Fruit fly (Drosophila melanogaster) whole organism, embryonic: ENCODE results near the gene Tbcd.
A peak's percentile ranks its signal among the peaks of the same experiment; 100 is the strongest.

ENCODE experiments used
- BtbVII ChIP-seq: fragments of 200-800 bp; sonication (Bioruptor generic); optimal IDR thresholded peaks from 3 replicates; lab custom pipeline; 2017; ENCODE audit warnings: missing biosample characterization, mild to moderate bottlenecking, missing genetic modification characterization
- CG1024 ChIP-seq: fragments of 200-800 bp; sonication (Bioruptor generic); IDR thresholded peaks from 2 replicates; pipeline ENCODE4 v1.3.6; 2022; ENCODE audit warnings: missing biosample characterization, missing genetic modification characterization
- CG11504 ChIP-seq: fragments of 200-800 bp; sonication (Bioruptor generic); optimal IDR thresholded peaks from 3 replicates; lab custom pipeline; 2019; ENCODE audit warnings: missing biosample characterization, mild to moderate bottlenecking, missing genetic modification characterization, moderate library complexity
- CG11696 ChIP-seq: fragments of 200-800 bp; sonication (Bioruptor generic); IDR thresholded peaks from 2 replicates; pipeline ENCODE4 v1.3.6; 2022; ENCODE audit warnings: missing biosample characterization, missing genetic modification characterization
- CG16863 ChIP-seq: fragments of 200-800 bp; sonication (Bioruptor generic); optimal IDR thresholded peaks from 3 replicates; lab custom pipeline; 2016; ENCODE audit warnings: missing biosample characterization, missing genetic modification characterization
- CG17612 ChIP-seq: fragments of 200-800 bp; sonication (Bioruptor generic); IDR thresholded peaks from 2 replicates; pipeline ENCODE4 v1.3.6; 2022; ENCODE audit warnings: missing biosample characterization, missing genetic modification characterization
- CG1792 ChIP-seq: fragments of 200-800 bp; sonication (Bioruptor generic); optimal IDR thresholded peaks from 2 replicates; lab custom pipeline; 2016; ENCODE audit warnings: missing biosample characterization, missing genetic modification characterization
- CG18011 ChIP-seq: fragments of 200-800 bp; sonication (Bioruptor generic); optimal IDR thresholded peaks from 2 replicates; lab custom pipeline; 2017; ENCODE audit warnings: missing biosample characterization, missing genetic modification characterization, mild to moderate bottlenecking, moderate library complexity, missing genotype
- CG18619 ChIP-seq: fragments of 200-800 bp; sonication (Bioruptor generic); optimal IDR thresholded peaks from 3 replicates; lab custom pipeline; 2017; ENCODE audit warnings: missing biosample characterization, mild to moderate bottlenecking, missing genetic modification characterization
- CG2202 ChIP-seq: fragments of 200-800 bp; sonication (Bioruptor generic); optimal IDR thresholded peaks from 2 replicates; lab custom pipeline; 2018; ENCODE audit warnings: missing biosample characterization, mild to moderate bottlenecking, missing genetic modification characterization
- CG2712 ChIP-seq: fragments of 200-800 bp; optimal IDR thresholded peaks from 3 replicates; lab custom pipeline; 2019; ENCODE audit warnings: missing biosample characterization, mild to moderate bottlenecking, missing genetic modification characterization, moderate library complexity
- CG31441 ChIP-seq: fragments of 200-800 bp; sonication (Bioruptor generic); IDR thresholded peaks from 2 replicates; pipeline ENCODE4 v1.3.6; 2022; ENCODE audit warnings: missing biosample characterization, missing genetic modification characterization
- CG7271 ChIP-seq: fragments of 200-800 bp; sonication (Bioruptor generic); optimal IDR thresholded peaks from 2 replicates; lab custom pipeline; 2018; ENCODE audit warnings: missing biosample characterization, mild to moderate bottlenecking, missing genetic modification characterization, moderate library complexity
- CG7745 ChIP-seq: fragments of 200-800 bp; sonication (Bioruptor generic); optimal IDR thresholded peaks from 2 replicates; lab custom pipeline; 2018; ENCODE audit warnings: missing biosample characterization, mild to moderate bottlenecking, missing genetic modification characterization, moderate library complexity
- CG8359 ChIP-seq: fragments of 200-800 bp; sonication (Bioruptor generic); optimal IDR thresholded peaks from 2 replicates; lab custom pipeline; 2017; ENCODE audit warnings: missing biosample characterization, mild to moderate bottlenecking, missing genetic modification characterization, borderline replicate concordance
- Dip3 ChIP-seq: fragments of 200-800 bp; sonication (Bioruptor generic); optimal IDR thresholded peaks from 3 replicates; lab custom pipeline; 2016; ENCODE audit warnings: missing biosample characterization, missing genetic modification characterization
- Fer1 ChIP-seq: fragments of 200-800 bp; sonication (Bioruptor generic); optimal IDR thresholded peaks from 2 replicates; lab custom pipeline; 2017; ENCODE audit warnings: missing biosample characterization, mild to moderate bottlenecking, missing genetic modification characterization
- Fer2 ChIP-seq: fragments of 200-800 bp; sonication (Bioruptor generic); optimal IDR thresholded peaks from 2 replicates; lab custom pipeline; 2018; ENCODE audit warnings: missing biosample characterization, mild to moderate bottlenecking, missing genetic modification characterization, moderate library complexity
- HLH4C ChIP-seq: fragments of 200-800 bp; sonication (Bioruptor generic); IDR thresholded peaks from 3 replicates; pipeline ENCODE4 v1.3.6; 2022; ENCODE audit warnings: missing biosample characterization, missing genetic modification characterization; ENCODE audit not compliant: partially characterized antibody
- Hmr ChIP-seq: fragments of 200-800 bp; sonication (Bioruptor generic); optimal IDR thresholded peaks from 3 replicates; lab custom pipeline; 2017; ENCODE audit warnings: mild to moderate bottlenecking, missing biosample characterization, missing genetic modification reagents, missing genetic modification characterization
- Hr3 ChIP-seq: fragments of 200-800 bp; sonication (Bioruptor generic); optimal IDR thresholded peaks from 3 replicates; lab custom pipeline; 2016; ENCODE audit warnings: missing biosample characterization, missing genetic modification characterization
- Hr51 ChIP-seq, 2 experiments: fragments of 200-800 bp; sonication (Bioruptor generic); optimal IDR thresholded peaks; 2 replicates in 1 of 2; 3 replicates in 1 of 2; lab custom pipeline; 2016 to 2018; ENCODE audit warnings: missing biosample characterization in 2 of 2, missing genetic modification characterization in 2 of 2, mild to moderate bottlenecking in 1 of 2, moderate library complexity in 1 of 2
- MESR4 ChIP-seq: fragments of 200-800 bp; sonication (Bioruptor generic); optimal IDR thresholded peaks from 2 replicates; lab custom pipeline; 2018; ENCODE audit warnings: missing biosample characterization, mild to moderate bottlenecking, missing genetic modification characterization, moderate library complexity
- MTF-1 ChIP-seq: fragments of 200-800 bp; sonication (Bioruptor generic); optimal IDR thresholded peaks from 2 replicates; lab custom pipeline; 2018; ENCODE audit warnings: missing biosample characterization, mild to moderate bottlenecking, missing genetic modification characterization, borderline replicate concordance
- Mad ChIP-seq: fragments of 200-800 bp; sonication (Bioruptor generic); optimal IDR thresholded peaks from 2 replicates; lab custom pipeline; 2016; ENCODE audit warnings: missing biosample characterization, missing genetic modification characterization
- Med ChIP-seq: fragments of 200-800 bp; sonication (Bioruptor generic); peaks from one replicate; lab custom pipeline; 2016; ENCODE audit warnings: missing biosample characterization, missing genetic modification characterization, mild to moderate bottlenecking, inconsistent platforms, moderate library complexity
- Nf-YC ChIP-seq: fragments of 200-800 bp; optimal IDR thresholded peaks from 3 replicates; lab custom pipeline; 2019; ENCODE audit warnings: missing biosample characterization, mild to moderate bottlenecking, missing genetic modification characterization, moderate library complexity
- Side ChIP-seq: fragments of 200-800 bp; sonication (Bioruptor generic); optimal IDR thresholded peaks from 2 replicates; lab custom pipeline; 2016; ENCODE audit warnings: missing biosample characterization, missing genetic modification characterization
- Spps ChIP-seq: fragments of 200-800 bp; sonication (Bioruptor generic); optimal IDR thresholded peaks from 2 replicates; lab custom pipeline; 2018; ENCODE audit warnings: missing biosample characterization, mild to moderate bottlenecking, missing genetic modification characterization
- ap ChIP-seq: fragments of 200-800 bp; sonication (Bioruptor generic); IDR thresholded peaks from 2 replicates; pipeline ENCODE4 v1.3.6; 2022; ENCODE audit warnings: missing biosample characterization, missing genetic modification characterization
- ara ChIP-seq: fragments of 200-800 bp; sonication (Bioruptor generic); IDR thresholded peaks from 2 replicates; pipeline ENCODE4 v1.3.6; 2022; ENCODE audit warnings: missing biosample characterization, missing genetic modification characterization
- bigmax ChIP-seq: fragments of 200-800 bp; sonication (Bioruptor generic); optimal IDR thresholded peaks from 2 replicates; lab custom pipeline; 2018; ENCODE audit warnings: missing biosample characterization, mild to moderate bottlenecking, missing genetic modification characterization
- gce ChIP-seq: fragments of 200-800 bp; sonication (Bioruptor generic); IDR thresholded peaks from 3 replicates; pipeline ENCODE4 v1.3.6; 2022; ENCODE audit warnings: missing biosample characterization, missing genetic modification characterization
- gfzf ChIP-seq: fragments of 200-800 bp; sonication (Bioruptor generic); optimal IDR thresholded peaks from 2 replicates; lab custom pipeline; 2016; ENCODE audit warnings: missing biosample characterization, mild to moderate bottlenecking, missing genetic modification characterization, moderate library complexity
- ham ChIP-seq: fragments of 200-800 bp; sonication (Bioruptor generic); IDR thresholded peaks from 2 replicates; pipeline ENCODE4 v1.3.6; 2022; ENCODE audit warnings: missing biosample characterization, missing genetic modification characterization
- nau ChIP-seq: fragments of 200-800 bp; sonication (Bioruptor generic); optimal IDR thresholded peaks from 3 replicates; lab custom pipeline; 2017; ENCODE audit warnings: missing biosample characterization, mild to moderate bottlenecking, missing genetic modification characterization, missing genetic modification reagents
- nom ChIP-seq: fragments of 200-800 bp; sonication (Bioruptor generic); optimal IDR thresholded peaks from 2 replicates; lab custom pipeline; 2017; ENCODE audit warnings: missing biosample characterization, missing genetic modification characterization, mild to moderate bottlenecking, moderate library complexity, missing genetic modification reagents
- onecut ChIP-seq: fragments of 200-800 bp; sonication (Bioruptor generic); IDR thresholded peaks from 2 replicates; pipeline ENCODE4 v1.3.6; 2022; ENCODE audit warnings: missing biosample characterization, missing genetic modification characterization
- pb ChIP-seq: fragments of 200-800 bp; sonication (Bioruptor generic); optimal IDR thresholded peaks from 3 replicates; lab custom pipeline; 2016; ENCODE audit warnings: missing biosample characterization, missing genetic modification characterization
- run ChIP-seq: fragments of 200-800 bp; sonication (Bioruptor generic); optimal IDR thresholded peaks from 3 replicates; lab custom pipeline; 2018; ENCODE audit warnings: missing biosample characterization, mild to moderate bottlenecking, missing genetic modification characterization
- so ChIP-seq: fragments of 200-800 bp; sonication (Bioruptor generic); IDR thresholded peaks from 3 replicates; pipeline ENCODE4 v1.3.6; 2022; ENCODE audit warnings: missing biosample characterization, missing genetic modification characterization
- tap ChIP-seq: fragments of 200-800 bp; optimal IDR thresholded peaks from 3 replicates; lab custom pipeline; 2019; ENCODE audit warnings: missing biosample characterization, mild to moderate bottlenecking, missing genetic modification characterization, moderate library complexity
- tll ChIP-seq, 2 experiments: fragments of 200-800 bp in 1 of 2; fragments of >200 bp in 1 of 2; sonication (Bioruptor generic) in 1 of 2; optimal IDR thresholded peaks; 2 replicates each; lab custom pipeline; 2017 to 2019; ENCODE audit warnings: missing biosample characterization in 2 of 2, missing genetic modification characterization in 2 of 2, mild to moderate bottlenecking in 1 of 2, moderate library complexity in 1 of 2
- tna ChIP-seq: fragments of 200-800 bp; sonication (Bioruptor generic); IDR thresholded peaks from 2 replicates; pipeline ENCODE4 v1.3.6; 2022; ENCODE audit warnings: missing biosample characterization, missing genetic modification characterization; ENCODE audit not compliant: partially characterized antibody
- usp ChIP-seq: fragments of >200 bp; optimal IDR thresholded peaks from 2 replicates; lab custom pipeline; 2017; ENCODE audit warnings: missing biosample characterization, missing genetic modification characterization
- wdn ChIP-seq: fragments of 200-800 bp; sonication (Bioruptor generic); IDR thresholded peaks from 2 replicates; pipeline ENCODE4 v1.3.6; 2022; ENCODE audit warnings: missing biosample characterization, missing genetic modification characterization

The Tbcd gene

DNA sequence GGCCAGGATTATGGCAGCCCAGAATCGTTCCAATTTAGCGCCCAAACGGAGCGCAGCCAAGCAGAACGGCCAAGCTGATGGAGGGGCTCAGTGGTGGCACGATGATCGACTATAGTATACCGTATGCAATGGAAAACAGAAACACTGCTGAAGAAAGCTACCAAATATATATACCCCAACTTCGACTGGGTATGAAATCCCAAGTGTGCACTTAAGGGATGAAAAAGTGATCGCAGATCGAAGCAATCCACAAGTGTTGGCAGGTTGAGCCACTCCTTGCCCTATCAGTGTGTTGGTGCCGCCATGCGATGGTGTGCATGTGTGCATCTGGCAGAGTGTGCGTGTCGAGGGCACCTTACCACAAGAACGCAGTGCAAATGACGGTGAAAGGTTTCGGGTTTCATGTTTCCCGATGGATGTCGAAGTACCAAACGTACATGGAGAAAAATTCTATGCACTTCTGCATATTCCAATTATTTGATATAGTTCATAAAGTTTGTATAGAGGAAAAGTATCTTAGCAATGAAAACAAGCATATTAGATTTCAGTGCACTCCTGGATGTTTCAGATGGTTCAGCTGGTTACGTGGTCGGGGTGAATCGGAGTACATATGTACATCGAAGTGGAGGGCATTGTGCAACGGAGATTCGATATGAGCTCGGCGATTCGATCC lies 34.8 kb downstream of the Tbcd start (continued):
- TF ChIP-seq MESR4 (GFP tag; lab: Kevin White, UChicago), result no peak
- TF ChIP-seq ap (GFP tag; lab: Robert Waterston, UW), result no peak
- TF ChIP-seq nau (GFP tag; lab: Kevin White, UChicago), result no peak
- TF ChIP-seq ara (GFP tag; lab: Robert Waterston, UW), result peak; percentile 20; the same call in 1 of the 2 replicates
- TF ChIP-seq Dip3 (GFP tag; lab: Kevin White, UChicago), result no peak
- TF ChIP-seq onecut (GFP tag; lab: Robert Waterston, UW), result no peak
- TF ChIP-seq tll (GFP tag; optimal IDR thresholded peaks at IDR 0.05; lab: Kevin White, UChicago), result peak in 1 of 2 experiments; percentile 23
- TF ChIP-seq, all 482 proteins: peak for 41

dm6 chr2L:2182735-2183340 lies 35.5 kb downstream of the Tbcd start:
- TF ChIP-seq Hr51 (GFP tag; optimal IDR thresholded peaks at IDR 0.05; lab: Kevin White, UChicago) (peak in 1 of 2 experiments; percentile 56), ham (GFP tag; lab: Robert Waterston, UW) (no peak), CG2712 (tag; lab: Kevin White, UChicago) (peak; percentile 89), CG18619 (GFP tag; lab: Kevin White, UChicago) (peak; percentile 25), gfzf (GFP tag; lab: Kevin White, UChicago) (no peak), Hr3 (peak; percentile 50), bigmax (GFP tag; lab: Kevin White, UChicago) (no peak), Hmr (GFP tag; lab: Kevin White, UChicago) (no peak), CG1792 (no peak), CG31441 (GFP tag; lab: Robert Waterston, UW) (peak; percentile 81), CG7271 (tag; lab: Kevin White, UChicago) (no peak), Fer2 (tag; lab: Kevin White, UChicago) (no peak), CG17612 (GFP tag; lab: Robert Waterston, UW) (no peak), run (tag; lab: Kevin White, UChicago) (no peak), pb (peak; percentile 34), nom (peak; percentile 55), usp (GFP tag; lab: Kevin White, UChicago) (no peak), ara (GFP tag; lab: Robert Waterston, UW) (peak; percentile 91), Mad (GFP tag; lab: Kevin White, UChicago) (peak; percentile 22), BtbVII (GFP tag; lab: Kevin White, UChicago) (no peak), CG16863 (GFP tag; lab: Kevin White, UChicago) (peak; percentile 59), tna (GFP tag; lab: Robert Waterston, UW) (no peak), Side (GFP tag; lab: Kevin White, UChicago) (peak; percentile 73), CG1024 (GFP tag; lab: Robert Waterston, UW) (peak; percentile 58), Nf-YC (no peak), so (GFP tag; lab: Robert Waterston, UW) (0 out of 3 replicates have a peak, but pooled peaks have one; percentile 38), CG7745 (tag; lab: Kevin White, UChicago) (peak; percentile 59), CG18011 (GFP tag; lab: Kevin White, UChicago) (no peak), tap (no peak), MTF-1 (peak; percentile 50), CG8359 (peak; percentile 74), Med (GFP tag; lab: Kevin White, UChicago) (peak; percentile 85), CG11696 (GFP tag; lab: Robert Waterston, UW) (peak; percentile 99), Spps (peak; percentile 77), wdn (GFP tag; lab: Robert Waterston, UW) (no peak), HLH4C (GFP tag; lab: Robert Waterston, UW) (no peak), gce (GFP tag; lab: Robert Waterston, UW) (no peak), CG2202 (tag; lab: Kevin White, UChicago) (peak; percentile 79), CG11504 (tag; lab: Kevin White, UChicago) (peak; percentile 30), Fer1 (no peak)
